Worm (Caenorhabditis elegans) whole organism, L1 larva: ENCODE results near the gene fipr-8.

Experiments
- C04F5.9 ChIP-seq: sonication (generic microtip); optimal IDR thresholded peaks from 2 replicates; lab custom pipeline; 2016; ENCODE audit warnings: missing genetic modification characterization, missing compliant biosample characterization
- C16A3.4 ChIP-seq: fragments of 150-350 bp; optimal IDR thresholded peaks from 2 replicates; lab custom pipeline; 2014; ENCODE audit warnings: missing biosample characterization, missing genetic modification characterization
- C34B4.2 ChIP-seq: sonication (generic microtip); optimal IDR thresholded peaks from 2 replicates; lab custom pipeline; 2017; ENCODE audit warnings: mild to moderate bottlenecking, missing genetic modification characterization, missing compliant biosample characterization
- Y116A8C.19 ChIP-seq: sonication (generic microtip); optimal IDR thresholded peaks from 2 replicates; lab custom pipeline; 2016; ENCODE audit warnings: missing compliant biosample characterization, missing genetic modification characterization, borderline replicate concordance
- alr-1 ChIP-seq: fragments of 200-800 bp; sonication (Bioruptor generic); optimal IDR thresholded peaks from 2 replicates; lab custom pipeline; 2018; ENCODE audit warnings: borderline replicate concordance, mild to moderate bottlenecking, missing genetic modification characterization, missing compliant biosample characterization
- aly-2 ChIP-seq: fragments of 150-350 bp; optimal IDR thresholded peaks from 2 replicates; lab custom pipeline; 2014; ENCODE audit warnings: missing biosample characterization, missing genetic modification characterization
- ama-1 ChIP-seq: fragments of 150-350 bp; optimal IDR thresholded peaks from 2 replicates; lab custom pipeline; 2014
- ceh-8 ChIP-seq: fragments of 200-800 bp; sonication (Bioruptor generic); optimal IDR thresholded peaks from 2 replicates; lab custom pipeline; 2018; ENCODE audit warnings: mild to moderate bottlenecking, missing genetic modification characterization, moderate library complexity, missing compliant biosample characterization
- ceh-90 ChIP-seq: sonication (generic microtip); optimal IDR thresholded peaks from 2 replicates; lab custom pipeline; 2016; ENCODE audit warnings: missing genetic modification characterization, missing compliant biosample characterization
- ces-1 ChIP-seq: fragments of 150-350 bp; optimal IDR thresholded peaks from 2 replicates; lab custom pipeline; 2014; ENCODE audit warnings: missing biosample characterization, missing genetic modification reagents, missing genetic modification characterization
- dpl-1 ChIP-seq, 3 experiments: fragments of 150-350 bp in 2 of 3; sonication (generic microtip) in 1 of 3; optimal IDR thresholded peaks; 2 replicates each; lab custom pipeline; 2014 to 2017; ENCODE audit warnings: missing biosample characterization in 3 of 3, missing genetic modification characterization in 3 of 3, missing genetic modification reagents in 3 of 3
- dsc-1 ChIP-seq: sonication (generic microtip); optimal IDR thresholded peaks from 2 replicates; lab custom pipeline; 2016; ENCODE audit warnings: mild to moderate bottlenecking, missing genetic modification characterization, missing compliant biosample characterization
- egl-27 ChIP-seq, 2 experiments: fragments of 150-350 bp in 1 of 2; sonication (generic microtip); optimal IDR thresholded peaks; 3 replicates each; lab custom pipeline; 2017 to 2018; ENCODE audit warnings: missing biosample characterization in 2 of 2, missing genetic modification characterization in 2 of 2, missing genetic modification reagents in 2 of 2
- fkh-4 ChIP-seq: sonication (generic microtip); optimal IDR thresholded peaks from 2 replicates; lab custom pipeline; 2016; ENCODE audit warnings: missing compliant biosample characterization, missing genetic modification characterization, borderline replicate concordance
- fkh-8 ChIP-seq: sonication (generic microtip); optimal IDR thresholded peaks from 2 replicates; lab custom pipeline; 2016; ENCODE audit warnings: mild to moderate bottlenecking, missing genetic modification characterization, missing compliant biosample characterization
- fos-1 ChIP-seq: fragments of 150-350 bp; optimal IDR thresholded peaks from 2 replicates; lab custom pipeline; 2014; ENCODE audit warnings: missing biosample characterization, missing genetic modification characterization
- grh-1 ChIP-seq: fragments of 200-800 bp; sonication (Bioruptor generic); IDR thresholded peaks from 2 replicates; pipeline ENCODE4 v1.3.6; 2022; ENCODE audit warnings: missing genetic modification reagents, missing genetic modification characterization, missing compliant biosample characterization
- hlh-4 ChIP-seq: sonication (generic microtip); optimal IDR thresholded peaks from 2 replicates; lab custom pipeline; 2016; ENCODE audit warnings: mild to moderate bottlenecking, missing genetic modification characterization, missing compliant biosample characterization
- irx-1 ChIP-seq: sonication (generic microtip); optimal IDR thresholded peaks from 2 replicates; lab custom pipeline; 2016; ENCODE audit warnings: missing genetic modification characterization, missing compliant biosample characterization
- lin-15B ChIP-seq: fragments of 150-350 bp; sonication (generic microtip); optimal IDR thresholded peaks from 3 replicates; lab custom pipeline; 2014; ENCODE audit warnings: missing biosample characterization, missing genetic modification characterization
- lin-35 ChIP-seq, 2 experiments: fragments of 150-350 bp; optimal IDR thresholded peaks; 2 replicates each; lab custom pipeline; 2014; ENCODE audit warnings: missing biosample characterization in 2 of 2, missing genetic modification characterization in 2 of 2, missing genetic modification reagents in 2 of 2
- lir-3 ChIP-seq: sonication (generic microtip); optimal IDR thresholded peaks from 2 replicates; lab custom pipeline; 2016; ENCODE audit warnings: mild to moderate bottlenecking, missing genetic modification characterization, moderate library complexity, missing compliant biosample characterization; ENCODE audit not compliant: poor library complexity
- lsy-2 ChIP-seq, 2 experiments: fragments of 150-350 bp; optimal IDR thresholded peaks; 2 replicates each; lab custom pipeline; 2014; ENCODE audit warnings: missing biosample characterization in 2 of 2, missing genetic modification characterization in 2 of 2
- mef-2 ChIP-seq: fragments of 150-350 bp; optimal IDR thresholded peaks from 2 replicates; lab custom pipeline; 2014; ENCODE audit warnings: missing biosample characterization, missing genetic modification characterization
- nhr-12 ChIP-seq: sonication (generic microtip); optimal IDR thresholded peaks from 2 replicates; lab custom pipeline; 2017; ENCODE audit warnings: missing biosample characterization, missing genetic modification characterization
- nhr-19 ChIP-seq: fragments of 200-800 bp; sonication (Bioruptor generic); conservative IDR thresholded peaks from 2 replicates; pipeline ENCODE4 v1.3.6; 2022; ENCODE audit warnings: missing genetic modification characterization, missing compliant biosample characterization
- nhr-20 ChIP-seq: sonication (generic microtip); optimal IDR thresholded peaks from 2 replicates; lab custom pipeline; 2016; ENCODE audit warnings: mild to moderate bottlenecking, missing genetic modification characterization, missing compliant biosample characterization
- nhr-28 ChIP-seq: fragments of 150-350 bp; optimal IDR thresholded peaks from 2 replicates; lab custom pipeline; 2014; ENCODE audit warnings: missing biosample characterization, missing genetic modification characterization
- nhr-47 ChIP-seq: sonication (generic microtip); optimal IDR thresholded peaks from 2 replicates; lab custom pipeline; 2016; ENCODE audit warnings: mild to moderate bottlenecking, missing genetic modification characterization, moderate library complexity, missing compliant biosample characterization
- nhr-71 ChIP-seq: sonication (generic microtip); optimal IDR thresholded peaks from 2 replicates; lab custom pipeline; 2016; ENCODE audit warnings: mild to moderate bottlenecking, missing genetic modification characterization, moderate library complexity, missing compliant biosample characterization
- nhr-77 ChIP-seq: fragments of 150-350 bp; optimal IDR thresholded peaks from 2 replicates; lab custom pipeline; 2014; ENCODE audit warnings: missing biosample characterization, missing genetic modification characterization
- nhr-84 ChIP-seq: sonication (generic microtip); optimal IDR thresholded peaks from 2 replicates; lab custom pipeline; 2017; ENCODE audit warnings: missing biosample characterization, missing genetic modification characterization
- nhr-85 ChIP-seq: sonication (generic microtip); peaks from one replicate; lab custom pipeline; 2016; ENCODE audit warnings: missing genetic modification characterization, inconsistent platforms, missing compliant biosample characterization
- pax-3 ChIP-seq: fragments of 200-800 bp; sonication (Bioruptor generic); optimal IDR thresholded peaks from 2 replicates; lab custom pipeline; 2018; ENCODE audit warnings: mild to moderate bottlenecking, missing genetic modification characterization, moderate library complexity, missing compliant biosample characterization
- snu-23 ChIP-seq: sonication (generic microtip); optimal IDR thresholded peaks from 2 replicates; lab custom pipeline; 2016; ENCODE audit warnings: missing genetic modification characterization, missing compliant biosample characterization
- sox-4 ChIP-seq: sonication (generic microtip); optimal IDR thresholded peaks from 2 replicates; lab custom pipeline; 2016; ENCODE audit warnings: missing genetic modification characterization, missing compliant biosample characterization
- sptf-1 ChIP-seq: fragments of 150-350 bp; optimal IDR thresholded peaks from 2 replicates; lab custom pipeline; 2014; ENCODE audit warnings: missing biosample characterization, missing genetic modification characterization
- swsn-7 ChIP-seq: sonication (generic microtip); optimal IDR thresholded peaks from 2 replicates; lab custom pipeline; 2016; ENCODE audit warnings: missing genetic modification characterization, missing compliant biosample characterization
- tbx-2 ChIP-seq: sonication (generic microtip); optimal IDR thresholded peaks from 2 replicates; lab custom pipeline; 2016; ENCODE audit warnings: missing genetic modification characterization, missing compliant biosample characterization
- zip-4 ChIP-seq: fragments of 200-800 bp; sonication (Bioruptor generic); optimal IDR thresholded peaks from 2 replicates; lab custom pipeline; 2018; ENCODE audit warnings: mild to moderate bottlenecking, missing genetic modification characterization, moderate library complexity, missing compliant biosample characterization

The fipr-8 gene

ce11 chrV:10243105-10243504 lies 3.3 kb upstream of the fipr-8 start, which contains the start of gene C12D8.9:
TSS of gene C12D8.9 (minus strand) at chrV:10243205.
- TF ChIP-seq ces-1 (GFP tag; lab: Kevin White, UChicago) (no peak), dpl-1 (GFP tag; optimal IDR thresholded peaks at IDR 0.05; lab: Kevin White, UChicago) (no peak), mef-2 (tag; lab: Kevin White, UChicago) (no peak), nhr-77 (tag; lab: Kevin White, UChicago) (no peak), nhr-28 (tag; lab: Kevin White, UChicago) (no peak), lir-3 (tag; lab: Kevin White, UChicago) (no peak), ceh-8 (GFP tag; lab: Kevin White, UChicago) (no peak), nhr-84 (no peak), lin-35 (GFP tag; optimal IDR thresholded peaks at IDR 0.05; lab: Kevin White, UChicago) (no peak)

- TF ChIP-seq hlh-4 (tag; lab: Kevin White, UChicago) (no peak), nhr-71 (peak; percentile 11), nhr-85 (tag; lab: Kevin White, UChicago) (no peak), aly-2 (tag; lab: Kevin White, UChicago) (no peak), ceh-90 (tag; lab: Kevin White, UChicago) (no peak), lin-15B (tag; lab: Kevin White, UChicago) (no peak), grh-1 (GFP tag; lab: Robert Waterston, UW) (no peak), fkh-4 (tag; lab: Kevin White, UChicago) (no peak), nhr-20 (tag; lab: Kevin White, UChicago) (no peak), C16A3.4 (tag; lab: Kevin White, UChicago) (no peak), tbx-2 (tag; lab: Kevin White, UChicago) (no peak), ama-1 (lab: Kevin White, UChicago) (no peak), sptf-1 (no peak), zip-4 (no peak), sox-4 (tag; lab: Kevin White, UChicago) (peak; percentile 22), snu-23 (GFP tag; lab: Kevin White, UChicago) (no peak), C04F5.9 (tag; lab: Kevin White, UChicago) (no peak), nhr-19 (GFP tag; lab: Robert Waterston, UW) (no peak), alr-1 (no peak), fkh-8 (peak; percentile 72), egl-27 (tag; optimal IDR thresholded peaks at IDR 0.05; lab: Kevin White, UChicago) (no peak), Y116A8C.19 (tag; lab: Kevin White, UChicago) (no peak), lsy-2 (tag; optimal IDR thresholded peaks at IDR 0.05; lab: Kevin White, UChicago) (no peak), dsc-1 (tag; lab: Kevin White, UChicago) (peak; percentile 96), fos-1 (tag; lab: Kevin White, UChicago) (no peak), swsn-7 (tag; lab: Kevin White, UChicago) (no peak), pax-3 (tag; lab: Kevin White, UChicago) (peak; percentile 62), nhr-12 (tag; lab: Kevin White, UChicago) (no peak), nhr-47 (tag; lab: Kevin White, UChicago) (peak; percentile 35), irx-1 (tag; lab: Kevin White, UChicago) (no peak), C34B4.2 (tag; lab: Kevin White, UChicago) (no peak)
- TF ChIP-seq, all 84 proteins: peak for 6
Measured at ce11 chrV:10241121-10241803, 1.5 kb upstream of the fipr-8 start, which contains the start of the genes C12D8.21 and col-148. TSS of gene C12D8.21 (minus strand) at chrV:10241188. TSS of gene col-148 (plus strand) at chrV:10241753.
